Fruit fly (Drosophila melanogaster) whole organism, embryonic: Measurements from ENCODE around the gene CG6055.

Source experiments
- B-H2 ChIP-seq: fragments of 200-800 bp; sonication (Bioruptor generic); optimal IDR thresholded peaks from 2 replicates; lab custom pipeline; 2018; ENCODE audit warnings: missing biosample characterization, mild to moderate bottlenecking, missing genetic modification characterization
- CG10147 ChIP-seq: fragments of 200-800 bp; sonication (Bioruptor generic); optimal IDR thresholded peaks from 2 replicates; lab custom pipeline; 2019; ENCODE audit warnings: missing biosample characterization, mild to moderate bottlenecking, missing genetic modification characterization, moderate library complexity
- CG1233 ChIP-seq: fragments of 200-800 bp; sonication (Bioruptor generic); optimal IDR thresholded peaks from 4 replicates; lab custom pipeline; 2018; ENCODE audit warnings: missing biosample characterization, mild to moderate bottlenecking, missing genetic modification characterization
- CG12391 ChIP-seq: fragments of 200-800 bp; sonication (Bioruptor generic); optimal IDR thresholded peaks from 3 replicates; lab custom pipeline; 2018; ENCODE audit warnings: missing biosample characterization, mild to moderate bottlenecking, missing genetic modification characterization, moderate library complexity
- CG13287 ChIP-seq: fragments of 200-800 bp; sonication (Bioruptor generic); IDR thresholded peaks from 2 replicates; pipeline ENCODE4 v1.3.6; 2022; ENCODE audit warnings: missing biosample characterization, missing genetic modification characterization; ENCODE audit not compliant: partially characterized antibody
- CG14667 ChIP-seq: fragments of 200-800 bp; sonication (Bioruptor generic); IDR thresholded peaks from 2 replicates; pipeline ENCODE4 v1.3.6; 2022; ENCODE audit warnings: missing biosample characterization, missing genetic modification characterization
- CG15269 ChIP-seq: fragments of 200-800 bp; sonication (Bioruptor generic); optimal IDR thresholded peaks from 2 replicates; lab custom pipeline; 2018; ENCODE audit warnings: missing biosample characterization, mild to moderate bottlenecking, missing genetic modification characterization, moderate library complexity
- CG17186 ChIP-seq: fragments of 200-800 bp; sonication (Bioruptor generic); optimal IDR thresholded peaks from 3 replicates; lab custom pipeline; 2017; ENCODE audit warnings: missing biosample characterization, missing genetic modification reagents, missing genetic modification characterization
- CG17361 ChIP-seq: fragments of 200-800 bp; sonication (Bioruptor generic); IDR thresholded peaks from 3 replicates; pipeline ENCODE4 v1.3.6; 2022; ENCODE audit warnings: missing biosample characterization, missing genetic modification characterization
- CG1832 ChIP-seq: fragments of 200-800 bp; sonication (Bioruptor generic); optimal IDR thresholded peaks from 2 replicates; lab custom pipeline; 2017; ENCODE audit warnings: missing biosample characterization, mild to moderate bottlenecking, missing genetic modification characterization, inconsistent platforms
- CG31365 ChIP-seq: fragments of 200-800 bp; sonication (Bioruptor generic); optimal IDR thresholded peaks from 2 replicates; lab custom pipeline; 2018; ENCODE audit warnings: missing biosample characterization, mild to moderate bottlenecking, missing genetic modification characterization
- CG31388 ChIP-seq: fragments of 200-800 bp; sonication (Bioruptor generic); optimal IDR thresholded peaks from 2 replicates; lab custom pipeline; 2016; ENCODE audit warnings: missing biosample characterization, missing genetic modification characterization
- CG34422 ChIP-seq: fragments of 200-800 bp; sonication (Bioruptor generic); IDR thresholded peaks from 3 replicates; pipeline ENCODE4 v1.3.6; 2022; ENCODE audit warnings: missing biosample characterization, missing genetic modification characterization
- CG8924 ChIP-seq: fragments of 200-800 bp; optimal IDR thresholded peaks from 3 replicates; lab custom pipeline; 2019; ENCODE audit warnings: missing biosample characterization, mild to moderate bottlenecking, missing genetic modification characterization, moderate library complexity
- D19B ChIP-seq: fragments of 200-800 bp; sonication (Bioruptor generic); optimal IDR thresholded peaks from 2 replicates; lab custom pipeline; 2017; ENCODE audit warnings: missing biosample characterization, mild to moderate bottlenecking, missing genetic modification characterization
- Doc2 ChIP-seq: fragments of 200-800 bp; sonication (Bioruptor generic); IDR thresholded peaks from 2 replicates; pipeline ENCODE4 v1.3.6; 2022; ENCODE audit warnings: missing biosample characterization, missing genetic modification characterization
- Elba2 ChIP-seq: fragments of 200-800 bp; sonication (Bioruptor generic); optimal IDR thresholded peaks from 3 replicates; lab custom pipeline; 2016; ENCODE audit warnings: missing biosample characterization, missing genetic modification characterization
- Fer3 ChIP-seq: fragments of 200-800 bp; sonication (Bioruptor generic); optimal IDR thresholded peaks from 2 replicates; lab custom pipeline; 2018; ENCODE audit warnings: missing biosample characterization, mild to moderate bottlenecking, missing genetic modification characterization, moderate library complexity
- HmgZ ChIP-seq: fragments of 200-800 bp; sonication (Bioruptor generic); optimal IDR thresholded peaks from 2 replicates; lab custom pipeline; 2018; ENCODE audit warnings: missing biosample characterization, mild to moderate bottlenecking, missing genetic modification characterization
- Myb ChIP-seq: fragments of 200-800 bp; sonication (Bioruptor generic); optimal IDR thresholded peaks from 2 replicates; lab custom pipeline; 2016; ENCODE audit warnings: missing biosample characterization, missing genetic modification characterization
- NK7.1 ChIP-seq: fragments of 200-800 bp; sonication (Bioruptor generic); optimal IDR thresholded peaks from 3 replicates; lab custom pipeline; 2016; ENCODE audit warnings: missing biosample characterization, missing genetic modification characterization
- Nf-YC ChIP-seq: fragments of 200-800 bp; optimal IDR thresholded peaks from 3 replicates; lab custom pipeline; 2019; ENCODE audit warnings: missing biosample characterization, mild to moderate bottlenecking, missing genetic modification characterization, moderate library complexity
- Optix ChIP-seq: fragments of 200-800 bp; sonication (Bioruptor generic); IDR thresholded peaks from 3 replicates; pipeline ENCODE4 v1.3.6; 2022; ENCODE audit warnings: missing biosample characterization, missing genetic modification characterization
- Scr ChIP-seq: fragments of 200-800 bp; sonication (Bioruptor generic); IDR thresholded peaks from 2 replicates; pipeline ENCODE4 v1.3.6; 2022; ENCODE audit warnings: missing biosample characterization, missing genetic modification characterization; ENCODE audit not compliant: partially characterized antibody
- chif ChIP-seq, 2 experiments: fragments of 200-800 bp; sonication (Bioruptor generic); optimal IDR thresholded peaks; 3 replicates each; lab custom pipeline; 2016; ENCODE audit warnings: missing biosample characterization in 2 of 2, missing genetic modification characterization in 2 of 2
- chn ChIP-seq: fragments of 200-800 bp; sonication (Bioruptor generic); optimal IDR thresholded peaks from 2 replicates; lab custom pipeline; 2016; ENCODE audit warnings: missing biosample characterization, missing genetic modification characterization
- esg ChIP-seq: fragments of 200-800 bp; sonication (Bioruptor generic); conservative IDR thresholded peaks from 2 replicates; pipeline ENCODE4 v1.3.6; 2022; ENCODE audit warnings: missing biosample characterization, missing genetic modification characterization
- fd96Cb ChIP-seq: fragments of 200-800 bp; sonication (Bioruptor generic); optimal IDR thresholded peaks from 2 replicates; lab custom pipeline; 2018; ENCODE audit warnings: missing biosample characterization, mild to moderate bottlenecking, missing genetic modification characterization, moderate library complexity
- fru ChIP-seq: fragments of >200 bp; optimal IDR thresholded peaks from 2 replicates; lab custom pipeline; 2017
- grau ChIP-seq: fragments of 200-800 bp; optimal IDR thresholded peaks from 3 replicates; lab custom pipeline; 2019; ENCODE audit warnings: missing biosample characterization, mild to moderate bottlenecking, missing genetic modification characterization, moderate library complexity
- hkb ChIP-seq, 2 experiments: fragments of 200-800 bp in 1 of 2; fragments of >200 bp in 1 of 2; sonication (Bioruptor generic) in 1 of 2; IDR thresholded peaks in 1 of 2; optimal IDR thresholded peaks in 1 of 2; 2 replicates each; pipeline versions ENCODE4 v1.3.6 to Lab custom; 2017 to 2022; ENCODE audit warnings: missing biosample characterization in 1 of 2, missing genetic modification characterization in 1 of 2
- hth ChIP-seq: fragments of >200 bp; optimal IDR thresholded peaks from 2 replicates; lab custom pipeline; 2017; ENCODE audit warnings: inconsistent platforms
- ind ChIP-seq: fragments of 200-800 bp; sonication (Bioruptor generic); optimal IDR thresholded peaks from 3 replicates; lab custom pipeline; 2016; ENCODE audit warnings: missing biosample characterization, missing genetic modification characterization
- lov ChIP-seq, 2 experiments: fragments of 200-800 bp in 1 of 2; fragments of >200 bp in 1 of 2; sonication (Bioruptor generic) in 1 of 2; IDR thresholded peaks in 1 of 2; optimal IDR thresholded peaks in 1 of 2; 2 replicates in 1 of 2; 3 replicates in 1 of 2; pipeline versions ENCODE4 v1.3.6 to Lab custom; 2017 to 2022; ENCODE audit warnings: missing biosample characterization in 1 of 2, missing genetic modification characterization in 1 of 2
- mirr ChIP-seq: fragments of 200-800 bp; sonication (Bioruptor generic); optimal IDR thresholded peaks from 3 replicates; lab custom pipeline; 2018; ENCODE audit warnings: missing biosample characterization, mild to moderate bottlenecking, missing genetic modification characterization
- nau ChIP-seq: fragments of 200-800 bp; sonication (Bioruptor generic); optimal IDR thresholded peaks from 3 replicates; lab custom pipeline; 2017; ENCODE audit warnings: missing biosample characterization, mild to moderate bottlenecking, missing genetic modification characterization, missing genetic modification reagents
- nmo ChIP-seq: fragments of 200-800 bp; sonication (Bioruptor generic); optimal IDR thresholded peaks from 2 replicates; lab custom pipeline; 2018; ENCODE audit warnings: missing biosample characterization, mild to moderate bottlenecking, missing genetic modification characterization, moderate library complexity
- pan ChIP-seq, 4 experiments: fragments of >200 bp in 3 of 4; fragments of 200-800 bp in 1 of 4; sonication (Bioruptor generic) in 1 of 4; optimal IDR thresholded peaks in 3 of 4; IDR thresholded peaks in 1 of 4; 2 replicates each; pipeline versions ENCODE4 v1.3.6 to Lab custom; 2017 to 2022; ENCODE audit warnings: missing biosample characterization in 2 of 4, missing genetic modification characterization in 2 of 4, mixed read lengths in 1 of 4
- pfk ChIP-seq: fragments of 200-800 bp; sonication (Bioruptor generic); optimal IDR thresholded peaks from 2 replicates; lab custom pipeline; 2018; ENCODE audit warnings: missing biosample characterization, mild to moderate bottlenecking, missing genetic modification characterization, moderate library complexity
- prd ChIP-seq, 3 experiments: fragments of >200 bp in 2 of 3; fragments of 200-800 bp in 1 of 3; sonication (Bioruptor generic) in 1 of 3; optimal IDR thresholded peaks in 2 of 3; IDR thresholded peaks in 1 of 3; 2 replicates in 2 of 3; 3 replicates in 1 of 3; pipeline versions ENCODE4 v1.3.6 to Lab custom; 2017 to 2022; ENCODE audit warnings: missing biosample characterization in 1 of 3, missing genetic modification characterization in 1 of 3
- pzg ChIP-seq: fragments of 200-800 bp; sonication (Bioruptor generic); optimal IDR thresholded peaks from 3 replicates; lab custom pipeline; 2018; ENCODE audit warnings: missing biosample characterization, mild to moderate bottlenecking, missing genetic modification characterization, moderate library complexity
- rib ChIP-seq: fragments of 200-800 bp; sonication (Bioruptor generic); IDR thresholded peaks from 2 replicates; pipeline ENCODE4 v1.3.6; 2022; ENCODE audit warnings: missing biosample characterization, missing genetic modification characterization
- tna ChIP-seq: fragments of 200-800 bp; sonication (Bioruptor generic); IDR thresholded peaks from 2 replicates; pipeline ENCODE4 v1.3.6; 2022; ENCODE audit warnings: missing biosample characterization, missing genetic modification characterization; ENCODE audit not compliant: partially characterized antibody
- tup ChIP-seq: fragments of 200-800 bp; sonication (Bioruptor generic); optimal IDR thresholded peaks from 2 replicates; lab custom pipeline; 2016; ENCODE audit warnings: missing biosample characterization, mild to moderate bottlenecking, missing genetic modification characterization, moderate library complexity
- unc-4 ChIP-seq: fragments of 200-800 bp; sonication (Bioruptor generic); IDR thresholded peaks from 2 replicates; pipeline ENCODE4 v1.3.6; 2022; ENCODE audit warnings: missing biosample characterization, missing genetic modification characterization; ENCODE audit not compliant: partially characterized antibody
- unpg ChIP-seq: fragments of 200-800 bp; sonication (Bioruptor generic); optimal IDR thresholded peaks from 3 replicates; lab custom pipeline; 2018; ENCODE audit warnings: missing biosample characterization, mild to moderate bottlenecking, missing genetic modification characterization, moderate library complexity

Gene CG6055

dm6 chr2L:7424907-7425689, 41.2 kb upstream of the CG6055 start (continued):
- TF ChIP-seq CG12391 (tag; lab: Kevin White, UChicago) (no peak), Scr (no peak), hth (lab: Kevin White, UChicago) (no peak), nau (GFP tag; lab: Kevin White, UChicago) (peak; percentile 26), Fer3 (tag; lab: Kevin White, UChicago) (peak; percentile 70), mirr (GFP tag; lab: Kevin White, UChicago) (no peak), Nf-YC (tag; lab: Kevin White, UChicago) (no peak), CG1832 (no peak), NK7.1 (GFP tag; lab: Kevin White, UChicago) (peak; percentile 39), prd (optimal IDR thresholded peaks at IDR 0.05; lab: Kevin White, UChicago) (no peak), prd (GFP tag; IDR thresholded peaks at IDR 0.05; lab: Robert Waterston, UW) (peak; percentile 70; the same call in 2 of the 3 replicates), HmgZ (tag; lab: Kevin White, UChicago) (peak; percentile 64), Myb (GFP tag; lab: Kevin White, UChicago) (peak; percentile 68), chif (GFP tag; optimal IDR thresholded peaks at IDR 0.05; lab: Kevin White, UChicago) (peak in 1 of 2 experiments; percentile 35), B-H2 (GFP tag; lab: Kevin White, UChicago) (no peak), Doc2 (GFP tag; lab: Robert Waterston, UW) (no peak), fd96Cb (tag; lab: Kevin White, UChicago) (no peak), CG14667 (GFP tag; lab: Robert Waterston, UW) (peak; percentile 31; the same call in 1 of the 2 replicates), tna (no peak), unc-4 (GFP tag; lab: Robert Waterston, UW) (no peak), hkb (optimal IDR thresholded peaks at IDR 0.05; lab: Kevin White, UChicago) (no peak), hkb (GFP tag; IDR thresholded peaks at IDR 0.05; lab: Robert Waterston, UW) (peak; percentile 63; the same call in 1 of the 2 replicates), rib (GFP tag; lab: Robert Waterston, UW) (peak; percentile 75), pan (optimal IDR thresholded peaks at IDR 0.05; lab: Kevin White, UChicago) (no peak), pan (GFP tag; optimal IDR thresholded peaks at IDR 0.05 in 1 of 2, IDR thresholded peaks at IDR 0.05 in 1 of 2) (peak in 1 of 2 experiments; percentile 51), D19B (peak; percentile 55), tup (GFP tag; lab: Kevin White, UChicago) (no peak), lov (optimal IDR thresholded peaks at IDR 0.05; lab: Kevin White, UChicago) (no peak), lov (GFP tag; IDR thresholded peaks at IDR 0.05; lab: Robert Waterston, UW) (no peak), ind (peak; percentile 58), CG17186 (no peak), pzg (GFP tag; lab: Kevin White, UChicago) (peak; percentile 6), fru (lab: Kevin White, UChicago) (no peak), grau (tag; lab: Kevin White, UChicago) (peak; percentile 64), unpg (peak; percentile 45), CG15269 (tag; lab: Kevin White, UChicago) (peak; percentile 41), Optix (GFP tag; lab: Robert Waterston, UW) (no peak; the same call in 2 of the 3 replicates), CG31388 (GFP tag; lab: Kevin White, UChicago) (no peak), Elba2 (no peak), nmo (GFP tag; lab: Kevin White, UChicago) (no peak), CG17361 (GFP tag; lab: Robert Waterston, UW) (no peak), CG8924 (tag; lab: Kevin White, UChicago) (peak; percentile 6), CG1233 (GFP tag; lab: Kevin White, UChicago) (peak; percentile 19), CG13287 (GFP tag; lab: Robert Waterston, UW) (no peak), pfk (GFP tag; lab: Kevin White, UChicago) (no peak), chn (GFP tag; lab: Kevin White, UChicago) (no peak), esg (GFP tag; lab: Robert Waterston, UW) (peak; percentile 28; the same call in 1 of the 2 replicates), CG10147 (GFP tag; lab: Kevin White, UChicago) (peak; percentile 82), CG34422 (GFP tag; lab: Robert Waterston, UW) (peak; percentile 47; the same call in 1 of the 3 replicates), CG31365 (tag; lab: Kevin White, UChicago) (no peak)
